Worm (Caenorhabditis elegans): Measurements from ENCODE around the gene spp-7.

The spp-7 gene

ce11 chrIV:5391507-5392057 lies 24.0 kb downstream of the spp-7 start, which contains the start of the genes htp-1 and ZK616.5:
TSS of gene htp-1 (minus strand) at chrIV:5391557.
TSS of gene ZK616.5 (plus strand) at chrIV:5391929.
- TF ChIP-seq unc-62 (GFP tag; optimal IDR thresholded peaks at IDR 0.05) = no peak

ce11 chrIV:5389951-5390350 lies 25.6 kb downstream of the spp-7 start:
- no peak for TF ChIP-seq unc-62 (GFP tag; optimal IDR thresholded peaks at IDR 0.05)

- no peak for TF ChIP-seq unc-62 (GFP tag; optimal IDR thresholded peaks at IDR 0.05)
Observed at ce11 chrIV:5388477-5389065, 27.0 kb downstream of the spp-7 start, which contains the start of gene elo-6. TSS of gene elo-6 (minus strand) at chrIV:5388559.

ce11 chrIV:5385020-5385419 lies 30.6 kb downstream of the spp-7 start, which contains the start of gene F41H10.12:
TSS of gene F41H10.12 (plus strand) at chrIV:5385320.
- TF ChIP-seq unc-62 (GFP tag; optimal IDR thresholded peaks at IDR 0.05) = no peak

DNA sequence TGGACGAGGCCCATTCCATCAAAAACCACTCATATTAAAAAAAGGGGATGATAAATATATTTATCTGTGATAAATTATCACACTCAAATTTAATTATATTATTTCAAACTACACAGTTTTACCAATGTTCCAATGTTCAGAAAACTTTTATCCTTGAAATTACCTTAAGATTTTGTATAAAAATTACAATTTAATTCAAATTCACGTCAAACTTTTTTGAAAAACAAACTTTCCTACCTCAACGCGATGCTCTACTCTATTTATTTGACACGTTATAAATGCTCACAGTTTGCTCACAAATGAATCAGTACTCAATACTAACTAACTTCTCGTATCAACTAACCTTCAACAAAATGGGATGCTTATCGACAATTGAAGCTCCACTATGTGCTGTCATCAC lies 33.0 kb downstream of the spp-7 start, which contains the start of gene F41H10.1:
F41H10.1 (plus strand) TSS at position 301 of the 400 bp plus-strand sequence.
- TF ChIP-seq unc-62 (GFP tag; optimal IDR thresholded peaks at IDR 0.05) = no peak

DNA sequence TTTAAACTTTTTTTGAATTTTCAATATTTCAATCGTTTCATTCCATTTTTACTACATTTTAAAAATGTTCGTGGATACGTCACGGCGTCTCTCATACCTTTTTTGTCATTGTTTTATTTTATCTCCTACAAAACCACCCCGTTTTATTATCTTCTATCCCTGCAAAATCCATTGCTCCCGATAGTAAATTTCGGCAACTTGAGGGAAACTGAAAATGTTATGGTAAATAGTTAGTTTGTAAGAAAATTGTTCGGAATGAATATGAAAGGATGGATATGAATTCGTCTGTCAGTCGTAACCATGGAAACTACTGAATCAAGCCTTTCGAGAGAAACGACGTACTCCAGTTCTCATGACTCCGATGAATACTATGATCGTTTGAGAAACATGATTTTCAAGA lies 34.3 kb downstream of the spp-7 start, which contains the start of gene F41H10.2:
F41H10.2 (plus strand) TSS at position 301 of the 400 bp plus-strand sequence.
- TF ChIP-seq unc-62 (GFP tag; optimal IDR thresholded peaks at IDR 0.05) = no peak

DNA sequence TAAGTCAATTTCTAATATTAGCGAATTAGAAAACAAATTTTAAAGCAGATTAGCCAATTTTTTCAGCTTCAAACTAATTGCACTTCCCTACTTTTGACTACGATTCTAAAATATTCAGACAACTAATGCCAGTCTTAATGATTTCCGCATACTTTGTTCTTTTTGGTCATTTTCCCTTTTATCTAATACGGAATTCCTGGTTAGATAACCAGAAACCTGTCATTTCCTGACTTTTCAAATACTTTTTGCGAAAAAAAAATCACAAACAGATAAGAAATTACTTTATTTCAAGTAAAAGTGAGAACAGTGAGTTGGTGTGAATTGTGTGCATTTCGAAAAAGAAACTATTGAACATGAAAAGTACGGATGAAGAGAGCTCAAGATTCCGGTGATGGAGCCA lies 35.5 kb downstream of the spp-7 start:
- no peak for TF ChIP-seq unc-62 (GFP tag; optimal IDR thresholded peaks at IDR 0.05)

ce11 chrIV:5377062-5377461 lies 38.5 kb downstream of the spp-7 start, which contains the start of gene elo-5:
TSS of gene elo-5 (minus strand) at chrIV:5377117.
- TF ChIP-seq unc-62 (GFP tag; optimal IDR thresholded peaks at IDR 0.05) = no peak

ce11 chrIV:5374946-5375345 lies 40.6 kb downstream of the spp-7 start:
- no peak for TF ChIP-seq unc-62 (GFP tag; optimal IDR thresholded peaks at IDR 0.05)

- TF ChIP-seq unc-62 (GFP tag; optimal IDR thresholded peaks at IDR 0.05) = no peak
Observed at ce11 chrIV:5374321-5374720, 41.3 kb downstream of the spp-7 start.

ce11 chrIV:5370914-5371313 lies 44.7 kb downstream of the spp-7 start:
- no peak for TF ChIP-seq unc-62 (GFP tag; optimal IDR thresholded peaks at IDR 0.05)

- no peak for TF ChIP-seq unc-62 (GFP tag; optimal IDR thresholded peaks at IDR 0.05)
Observed at ce11 chrIV:5369414-5369813, 46.2 kb downstream of the spp-7 start, which contains the start of gene F41H10.3. TSS of gene F41H10.3 (plus strand) at chrIV:5369801.

ce11 chrIV:5368860-5369259 lies 46.7 kb downstream of the spp-7 start:
- TF ChIP-seq unc-62 (GFP tag; optimal IDR thresholded peaks at IDR 0.05) = no peak

DNA sequence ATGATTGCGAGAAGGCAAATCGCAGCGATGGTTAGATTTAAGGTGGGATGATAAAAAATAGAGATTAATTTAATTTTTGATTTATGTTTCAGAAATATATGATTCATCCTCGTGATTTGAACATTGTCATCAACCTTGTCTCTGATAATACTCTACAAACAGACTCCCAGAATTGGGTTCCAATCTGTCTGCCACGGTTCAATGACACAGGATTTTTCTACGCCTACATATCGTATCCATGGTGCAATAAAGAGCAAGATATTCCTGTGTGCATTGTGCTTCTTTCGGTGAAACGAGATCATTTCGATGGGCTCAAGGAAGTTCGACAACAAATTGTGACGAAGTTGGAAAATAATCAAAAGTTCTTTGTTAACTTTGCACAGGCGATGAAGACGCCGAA lies 47.7 kb downstream of the spp-7 start:
- no peak for TF ChIP-seq unc-62 (GFP tag; optimal IDR thresholded peaks at IDR 0.05)

DNA sequence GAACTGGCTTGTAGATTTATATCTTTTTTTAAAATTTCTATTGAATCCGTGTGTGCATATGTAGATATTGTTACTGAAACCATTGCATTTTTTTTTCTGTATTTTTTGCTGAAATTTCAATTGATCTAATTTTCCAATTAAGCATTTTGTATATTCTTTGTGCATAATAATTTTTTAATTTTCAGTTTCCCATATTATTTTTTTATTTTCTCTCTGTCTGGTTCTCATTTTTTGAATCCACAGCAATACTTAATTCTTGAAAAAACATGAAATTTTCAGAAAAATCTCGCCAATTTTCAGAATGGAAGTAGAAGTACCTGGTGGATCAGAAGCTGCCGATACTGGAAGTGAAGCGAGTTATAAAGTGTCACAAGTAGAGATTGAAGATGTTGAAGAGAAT lies 49.0 kb downstream of the spp-7 start, which contains the start of gene sand-1:
sand-1 (plus strand) TSS at position 301 of the 400 bp plus-strand sequence.
- TF ChIP-seq unc-62 (GFP tag; optimal IDR thresholded peaks at IDR 0.05) = no peak

DNA sequence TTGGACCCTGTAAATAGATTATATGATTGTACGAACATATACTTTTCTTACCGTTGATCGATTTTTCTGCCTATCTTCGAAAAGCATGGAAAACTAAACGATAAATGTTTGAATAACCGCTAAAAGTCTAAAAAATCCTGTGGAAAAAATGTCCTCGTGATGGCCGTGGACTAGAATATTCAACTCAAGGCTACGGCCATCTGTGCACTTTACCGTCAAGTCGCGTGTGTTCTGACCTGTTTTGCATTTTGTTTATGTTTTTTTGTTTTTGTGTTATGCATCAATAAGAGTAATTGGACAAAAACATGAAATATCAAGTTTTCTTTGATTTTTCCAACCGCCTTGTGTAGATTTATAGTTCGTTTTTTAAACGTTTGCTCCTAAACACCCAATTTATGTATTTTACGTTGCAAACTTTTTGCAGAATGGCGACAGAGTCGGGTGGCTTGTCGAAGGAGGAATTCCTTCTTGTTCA lies 51.4 kb downstream of the spp-7 start, which contains the start of the genes hda-6 and F41H10.4:
hda-6 (minus strand) TSS at position 172 of the 475 bp plus-strand sequence.
F41H10.4 (plus strand) TSS at position 425 of the 475 bp plus-strand sequence.
- no peak for TF ChIP-seq unc-62 (GFP tag; optimal IDR thresholded peaks at IDR 0.05)
